Fruit fly (Drosophila melanogaster) whole organism: ENCODE data around the gene aub.

Experiments
- CG8478 ChIP-seq: fragments of >200 bp; optimal IDR thresholded peaks from 2 replicates; lab custom pipeline; 2018; ENCODE audit warnings: inconsistent platforms
- EcR ChIP-seq, 2 experiments: fragments of >200 bp; optimal IDR thresholded peaks; 2 replicates each; lab custom pipeline; 2017; ENCODE audit warnings: missing biosample characterization in 2 of 2, missing genetic modification characterization in 2 of 2, missing genetic modification reagents in 2 of 2
- usp ChIP-seq: fragments of >200 bp; optimal IDR thresholded peaks from 2 replicates; lab custom pipeline; 2017; ENCODE audit warnings: missing biosample characterization, missing genetic modification characterization, mixed read lengths

- TF ChIP-seq usp (GFP tag; lab: Kevin White, UChicago), result no peak
- no peak for TF ChIP-seq EcR (GFP tag; optimal IDR thresholded peaks at IDR 0.05; lab: Kevin White, UChicago)
- TF ChIP-seq CG8478, result no peak
These were observed 26.6 kb downstream of the aub start for dm6 chr2L:10974638-10975037.
